Fruit fly (Drosophila melanogaster) whole organism, embryonic: ENCODE data around the gene RabX6.

Experiments
- BEAF-32 ChIP-seq: fragments of 200-800 bp; sonication (Bioruptor generic); optimal IDR thresholded peaks from 3 replicates; lab custom pipeline; 2017; ENCODE audit warnings: missing biosample characterization, missing genetic modification characterization, mild to moderate bottlenecking, moderate library complexity, missing genetic modification reagents
- CG10267 ChIP-seq: fragments of 200-800 bp; sonication (Bioruptor generic); optimal IDR thresholded peaks from 2 replicates; lab custom pipeline; 2018; ENCODE audit warnings: missing biosample characterization, mild to moderate bottlenecking, missing genetic modification characterization, moderate library complexity
- CG11247 ChIP-seq: fragments of 200-800 bp; sonication (Bioruptor generic); IDR thresholded peaks from 2 replicates; pipeline ENCODE4 v1.3.6; 2022; ENCODE audit warnings: missing biosample characterization, missing genetic modification characterization
- CG12391 ChIP-seq: fragments of 200-800 bp; sonication (Bioruptor generic); optimal IDR thresholded peaks from 3 replicates; lab custom pipeline; 2018; ENCODE audit warnings: missing biosample characterization, mild to moderate bottlenecking, missing genetic modification characterization, moderate library complexity
- CG13894 ChIP-seq: fragments of 200-800 bp; sonication (Bioruptor generic); optimal IDR thresholded peaks from 3 replicates; lab custom pipeline; 2018; ENCODE audit warnings: missing biosample characterization, mild to moderate bottlenecking, missing genetic modification characterization, moderate library complexity
- CG14050 ChIP-seq: fragments of 200-800 bp; sonication (Bioruptor generic); IDR thresholded peaks from 3 replicates; pipeline ENCODE4 v1.3.6; 2022; ENCODE audit warnings: missing biosample characterization, missing genetic modification characterization
- CG14667 ChIP-seq: fragments of 200-800 bp; sonication (Bioruptor generic); IDR thresholded peaks from 2 replicates; pipeline ENCODE4 v1.3.6; 2022; ENCODE audit warnings: missing biosample characterization, missing genetic modification characterization
- CG17361 ChIP-seq: fragments of 200-800 bp; sonication (Bioruptor generic); IDR thresholded peaks from 3 replicates; pipeline ENCODE4 v1.3.6; 2022; ENCODE audit warnings: missing biosample characterization, missing genetic modification characterization
- CG17912 ChIP-seq: fragments of 200-800 bp; sonication (Bioruptor generic); optimal IDR thresholded peaks from 2 replicates; lab custom pipeline; 2018; ENCODE audit warnings: missing biosample characterization, mild to moderate bottlenecking, missing genetic modification characterization
- CG2116 ChIP-seq: fragments of 200-800 bp; sonication (Bioruptor generic); optimal IDR thresholded peaks from 3 replicates; lab custom pipeline; 2018; ENCODE audit warnings: missing biosample characterization, mild to moderate bottlenecking, missing genetic modification characterization
- CG2120 ChIP-seq: fragments of 200-800 bp; sonication (Bioruptor generic); optimal IDR thresholded peaks from 3 replicates; lab custom pipeline; 2016; ENCODE audit warnings: missing biosample characterization, missing genetic modification characterization
- CG2712 ChIP-seq: fragments of 200-800 bp; optimal IDR thresholded peaks from 3 replicates; lab custom pipeline; 2019; ENCODE audit warnings: missing biosample characterization, mild to moderate bottlenecking, missing genetic modification characterization, moderate library complexity
- CG4617 ChIP-seq: fragments of 200-800 bp; sonication (Bioruptor generic); optimal IDR thresholded peaks from 3 replicates; lab custom pipeline; 2016; ENCODE audit warnings: missing biosample characterization, missing genetic modification characterization, borderline replicate concordance
- CG7963 ChIP-seq: fragments of 200-800 bp; sonication (Bioruptor generic); IDR thresholded peaks from 3 replicates; pipeline ENCODE4 v1.3.6; 2022; ENCODE audit warnings: missing biosample characterization, missing genetic modification characterization; ENCODE audit not compliant: partially characterized antibody
- CG8281 ChIP-seq: fragments of 200-800 bp; sonication (Bioruptor generic); optimal IDR thresholded peaks from 2 replicates; lab custom pipeline; 2018; ENCODE audit warnings: missing biosample characterization, mild to moderate bottlenecking, missing genetic modification characterization, moderate library complexity
- CTCF ChIP-seq: fragments of 200-800 bp; sonication (Bioruptor generic); optimal IDR thresholded peaks from 2 replicates; lab custom pipeline; 2017; ENCODE audit warnings: missing biosample characterization, mild to moderate bottlenecking, missing genetic modification characterization, moderate library complexity
- D ChIP-seq, 2 experiments: fragments of 200-800 bp in 1 of 2; fragments of >200 bp in 1 of 2; sonication (Bioruptor generic) in 1 of 2; optimal IDR thresholded peaks; 2 replicates in 1 of 2; 3 replicates in 1 of 2; lab custom pipeline; 2017; ENCODE audit warnings: mild to moderate bottlenecking in 1 of 2, missing biosample characterization in 1 of 2, missing genetic modification characterization in 1 of 2, missing genetic modification reagents in 1 of 2
- Dp ChIP-seq: fragments of 200-800 bp; sonication (Bioruptor generic); optimal IDR thresholded peaks from 2 replicates; lab custom pipeline; 2018; ENCODE audit warnings: missing biosample characterization, mild to moderate bottlenecking, missing genetic modification characterization, moderate library complexity
- Dref ChIP-seq: fragments of 200-800 bp; sonication (Bioruptor generic); IDR thresholded peaks from 2 replicates; pipeline ENCODE4 v1.3.6; 2022; ENCODE audit warnings: missing biosample characterization, missing genetic modification characterization
- HmgZ ChIP-seq: fragments of 200-800 bp; sonication (Bioruptor generic); optimal IDR thresholded peaks from 2 replicates; lab custom pipeline; 2018; ENCODE audit warnings: missing biosample characterization, mild to moderate bottlenecking, missing genetic modification characterization
- Hmr ChIP-seq: fragments of 200-800 bp; sonication (Bioruptor generic); optimal IDR thresholded peaks from 3 replicates; lab custom pipeline; 2017; ENCODE audit warnings: mild to moderate bottlenecking, missing biosample characterization, missing genetic modification reagents, missing genetic modification characterization
- Lhr ChIP-seq: fragments of 200-800 bp; sonication (Bioruptor generic); optimal IDR thresholded peaks from 3 replicates; lab custom pipeline; 2017; ENCODE audit warnings: mild to moderate bottlenecking, missing biosample characterization, missing genetic modification reagents, missing genetic modification characterization
- Med ChIP-seq: fragments of 200-800 bp; sonication (Bioruptor generic); peaks from one replicate; lab custom pipeline; 2016; ENCODE audit warnings: missing biosample characterization, missing genetic modification characterization, mild to moderate bottlenecking, inconsistent platforms, moderate library complexity
- Sin3A ChIP-seq: fragments of >200 bp; optimal IDR thresholded peaks from 2 replicates; lab custom pipeline; 2018
- Sry-δ ChIP-seq: fragments of 200-800 bp; sonication (Bioruptor generic); optimal IDR thresholded peaks from 2 replicates; lab custom pipeline; 2016; ENCODE audit warnings: missing biosample characterization, missing genetic modification characterization
- corto ChIP-seq: fragments of 200-800 bp; sonication (Bioruptor generic); optimal IDR thresholded peaks from 2 replicates; lab custom pipeline; 2016; ENCODE audit warnings: missing biosample characterization, mild to moderate bottlenecking, missing genetic modification characterization, moderate library complexity
- disco-r ChIP-seq: fragments of 200-800 bp; sonication (Bioruptor generic); optimal IDR thresholded peaks from 2 replicates; lab custom pipeline; 2016; ENCODE audit warnings: missing biosample characterization, missing genetic modification characterization
- eve ChIP-seq, 2 experiments: fragments of >200 bp; optimal IDR thresholded peaks; 2 replicates each; lab custom pipeline; 2017; ENCODE audit warnings: missing biosample characterization in 2 of 2, missing genetic modification characterization in 2 of 2
- gfzf ChIP-seq: fragments of 200-800 bp; sonication (Bioruptor generic); optimal IDR thresholded peaks from 2 replicates; lab custom pipeline; 2016; ENCODE audit warnings: missing biosample characterization, mild to moderate bottlenecking, missing genetic modification characterization, moderate library complexity
- knrl ChIP-seq: fragments of 200-800 bp; sonication (Bioruptor generic); IDR thresholded peaks from 3 replicates; pipeline ENCODE4 v1.3.6; 2022; ENCODE audit warnings: missing biosample characterization, missing genetic modification characterization; ENCODE audit not compliant: partially characterized antibody
- nerfin-1 ChIP-seq: fragments of 200-800 bp; sonication (Bioruptor generic); optimal IDR thresholded peaks from 3 replicates; lab custom pipeline; 2019; ENCODE audit warnings: missing biosample characterization, mild to moderate bottlenecking, missing genetic modification characterization, moderate library complexity
- pita ChIP-seq: fragments of 200-800 bp; sonication (Bioruptor generic); optimal IDR thresholded peaks from 2 replicates; lab custom pipeline; 2017; ENCODE audit warnings: missing biosample characterization, mild to moderate bottlenecking, missing genetic modification characterization
- psq ChIP-seq: fragments of 200-800 bp; sonication (Bioruptor generic); optimal IDR thresholded peaks from 2 replicates; lab custom pipeline; 2017; ENCODE audit warnings: missing biosample characterization, missing genetic modification characterization
- pum ChIP-seq: fragments of 200-800 bp; sonication (Bioruptor generic); optimal IDR thresholded peaks from 2 replicates; lab custom pipeline; 2016; ENCODE audit warnings: missing biosample characterization, missing genetic modification characterization
- sd ChIP-seq: fragments of 200-800 bp; sonication (Bioruptor generic); optimal IDR thresholded peaks from 3 replicates; lab custom pipeline; 2018; ENCODE audit warnings: missing biosample characterization, mild to moderate bottlenecking, missing genetic modification characterization, moderate library complexity
- sens ChIP-seq: fragments of 200-800 bp; sonication (Bioruptor generic); peaks from one replicate; lab custom pipeline; 2016; ENCODE audit warnings: missing biosample characterization, missing genetic modification characterization
- stwl ChIP-seq: fragments of 200-800 bp; sonication (Bioruptor generic); optimal IDR thresholded peaks from 3 replicates; lab custom pipeline; 2018; ENCODE audit warnings: missing biosample characterization, mild to moderate bottlenecking, missing genetic modification characterization, moderate library complexity
- tio ChIP-seq: fragments of 200-800 bp; sonication (Bioruptor generic); optimal IDR thresholded peaks from 2 replicates; lab custom pipeline; 2017; ENCODE audit warnings: missing biosample characterization, missing genetic modification characterization, inconsistent platforms
- wek ChIP-seq: fragments of 200-800 bp; sonication (Bioruptor generic); optimal IDR thresholded peaks from 3 replicates; lab custom pipeline; 2018; ENCODE audit warnings: missing biosample characterization, mild to moderate bottlenecking, missing genetic modification characterization, moderate library complexity

Gene RabX6

DNA sequence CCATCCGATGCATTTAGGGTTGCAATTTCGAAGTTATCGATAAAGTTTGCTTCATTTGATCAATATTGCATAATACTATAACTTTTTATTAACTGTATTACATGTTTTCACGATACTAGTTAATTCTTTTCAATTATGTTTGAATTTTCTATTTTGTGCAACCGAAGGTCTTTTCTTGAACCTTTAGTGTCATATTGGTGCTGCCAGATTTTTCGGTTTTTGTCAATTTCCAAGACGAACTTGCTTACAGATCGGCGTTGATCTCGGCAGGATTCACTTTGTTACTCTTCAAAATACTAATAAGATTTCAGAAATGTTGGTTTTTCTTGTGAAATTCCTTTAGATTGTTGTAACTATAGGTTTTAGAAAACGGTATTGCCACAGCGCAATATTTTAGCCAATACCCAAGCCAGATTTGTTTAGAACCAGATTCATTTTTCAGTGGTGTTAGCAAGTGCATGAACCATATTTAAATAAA is 20.1 kb downstream of the RabX6 start, which contains the start of gene CkIIalpha-i3 (continued):
- TF ChIP-seq CG7963 (GFP tag; lab: Robert Waterston, UW): no peak
- TF ChIP-seq pita: peak; percentile 82
- TF ChIP-seq sd (tag; lab: Kevin White, UChicago): peak; percentile 50
- peak; percentile 33; the same call in 1 of the 3 replicates for TF ChIP-seq knrl (GFP tag; lab: Robert Waterston, UW)
- peak; percentile 36 for TF ChIP-seq CG2712 (tag; lab: Kevin White, UChicago)
- TF ChIP-seq gfzf: peak; percentile 34
- peak; percentile 11 for TF ChIP-seq Sry-δ (GFP tag; lab: Kevin White, UChicago)
- no peak for TF ChIP-seq CG11247 (GFP tag; lab: Robert Waterston, UW)
- TF ChIP-seq Lhr (GFP tag; lab: Kevin White, UChicago): peak; percentile 77
- peak; percentile 54 for TF ChIP-seq Hmr (GFP tag; lab: Kevin White, UChicago)
- no peak for TF ChIP-seq pum (GFP tag; lab: Kevin White, UChicago)
- TF ChIP-seq D (optimal IDR thresholded peaks at IDR 0.05; lab: Kevin White, UChicago): no peak
- no peak for TF ChIP-seq D (GFP tag; optimal IDR thresholded peaks at IDR 0.05; lab: Kevin White, UChicago)
- peak; percentile 85 for TF ChIP-seq stwl
- TF ChIP-seq CG12391 (tag; lab: Kevin White, UChicago): peak; percentile 3
- no peak for TF ChIP-seq corto (GFP tag; lab: Kevin White, UChicago)
- peak; percentile 13 for TF ChIP-seq HmgZ (tag; lab: Kevin White, UChicago)
- TF ChIP-seq CG8281: peak; percentile 1
- no peak for TF ChIP-seq disco-r (GFP tag; lab: Kevin White, UChicago)
- peak in 1 of 2 experiments; percentile 64 for TF ChIP-seq eve (GFP tag; optimal IDR thresholded peaks at IDR 0.05; lab: Kevin White, UChicago)
- 0 out of 3 replicates have a peak, but pooled peaks have one; percentile 33 for TF ChIP-seq CG17361 (GFP tag; lab: Robert Waterston, UW)
- TF ChIP-seq CG14667 (GFP tag; lab: Robert Waterston, UW): no peak
- peak; percentile 1 for TF ChIP-seq CG2120 (GFP tag; lab: Kevin White, UChicago)
- peak; percentile 69 for TF ChIP-seq nerfin-1
- TF ChIP-seq psq (GFP tag; lab: Kevin White, UChicago): no peak
- peak; percentile 11 for TF ChIP-seq CG4617
- TF ChIP-seq BEAF-32 (GFP tag; lab: Kevin White, UChicago): peak; percentile 16
- peak; percentile 76 for TF ChIP-seq CTCF (GFP tag; lab: Kevin White, UChicago)
- no peak for TF ChIP-seq wek (GFP tag; lab: Kevin White, UChicago)
- TF ChIP-seq Sin3A: peak; percentile 37
- TF ChIP-seq Dref (GFP tag; lab: Robert Waterston, UW): peak; percentile 47
- TF ChIP-seq tio (GFP tag; lab: Kevin White, UChicago): peak; percentile 20
- peak; percentile 0 for TF ChIP-seq Med (GFP tag; lab: Kevin White, UChicago)
- TF ChIP-seq CG2116 (GFP tag; lab: Kevin White, UChicago): peak; percentile 97
- TF ChIP-seq CG13894 (tag; lab: Kevin White, UChicago): peak; percentile 68
- TF ChIP-seq sens (GFP tag; lab: Kevin White, UChicago): peak; percentile 38
- TF ChIP-seq Dp: peak; percentile 23
- no peak for TF ChIP-seq CG14050 (GFP tag; lab: Robert Waterston, UW)
- TF ChIP-seq CG10267: peak; percentile 14
- TF ChIP-seq CG17912 (GFP tag; lab: Kevin White, UChicago): no peak
